Worm (Caenorhabditis elegans) whole organism, midembryonic: ENCODE measurements around the gene let-767.

ENCODE experiments used
- T22C8.4 ChIP-seq: fragments of 200-800 bp; sonication (Bioruptor generic); IDR thresholded peaks from 2 replicates; pipeline ENCODE4 v1.3.6; 2022; ENCODE audit warnings: missing genetic modification characterization, missing compliant biosample characterization
- cog-1 ChIP-seq: sonication (generic microtip); optimal IDR thresholded peaks from 2 replicates; lab custom pipeline; 2016; ENCODE audit warnings: missing genetic modification characterization, missing compliant biosample characterization
- flt-1 ChIP-seq: fragments of 200-800 bp; sonication (Bioruptor generic); IDR thresholded peaks from 2 replicates; pipeline ENCODE4 v1.3.6; 2022; ENCODE audit warnings: missing genetic modification characterization, missing compliant biosample characterization
- klf-2 ChIP-seq: fragments of 200-800 bp; sonication (Bioruptor generic); conservative IDR thresholded peaks from 2 replicates; pipeline ENCODE4 v1.3.6; 2022; ENCODE audit warnings: missing genetic modification reagents, missing genetic modification characterization, missing compliant biosample characterization
- med-1 ChIP-seq: sonication (generic microtip); optimal IDR thresholded peaks from 2 replicates; lab custom pipeline; 2017; ENCODE audit warnings: missing genetic modification characterization, mild to moderate bottlenecking, missing compliant biosample characterization, antibody characterized with exemption, missing genetic modification reagents; ENCODE audit not compliant: insufficient read depth
- ref-1 ChIP-seq: fragments of 200-800 bp; sonication (Bioruptor generic); conservative IDR thresholded peaks from 2 replicates; pipeline ENCODE4 v1.3.6; 2022; ENCODE audit warnings: missing genetic modification reagents, missing genetic modification characterization, missing compliant biosample characterization
- tab-1 ChIP-seq: fragments of 200-800 bp; sonication (Bioruptor generic); IDR thresholded peaks from 2 replicates; pipeline ENCODE4 v1.3.6; 2022; ENCODE audit warnings: missing genetic modification characterization, missing compliant biosample characterization
- ztf-23 ChIP-seq: fragments of 200-800 bp; sonication (Bioruptor generic); IDR thresholded peaks from 2 replicates; pipeline ENCODE4 v1.3.6; 2022; ENCODE audit warnings: missing genetic modification reagents, missing genetic modification characterization, missing compliant biosample characterization
- ztf-29 ChIP-seq: fragments of 200-800 bp; sonication (Bioruptor generic); IDR thresholded peaks from 2 replicates; pipeline ENCODE4 v1.3.6; 2022; ENCODE audit warnings: missing genetic modification reagents, missing genetic modification characterization, missing compliant biosample characterization

let-767 gene

ce11 chrIII:6341878-6342453 lies 2.2 kb upstream of the let-767 start, which contains the start of gene rpn-13:
TSS of gene rpn-13 (minus strand) at chrIII:6341928.
- TF ChIP-seq ztf-29 (GFP tag; lab: Robert Waterston, UW) (no peak), klf-2 (no peak), med-1 (GFP tag; lab: Kevin White, UChicago) (no peak), ztf-23 (GFP tag; lab: Robert Waterston, UW) (no peak), flt-1 (GFP tag; lab: Robert Waterston, UW) (no peak), cog-1 (no peak), tab-1 (GFP tag; lab: Robert Waterston, UW) (no peak), T22C8.4 (GFP tag; lab: Robert Waterston, UW) (no peak), ref-1 (no peak)

ce11 chrIII:6334364-6334763 lies 5.4 kb downstream of the let-767 start:
- TF ChIP-seq tab-1 (GFP tag; lab: Robert Waterston, UW) = no peak

ce11 chrIII:6331211-6331782 lies 8.5 kb downstream of the let-767 start, which contains the start of gene C56G2.4:
TSS of gene C56G2.4 (plus strand) at chrIII:6331732.
- TF ChIP-seq ztf-23 (GFP tag; lab: Robert Waterston, UW) (no peak), flt-1 (GFP tag; lab: Robert Waterston, UW) (no peak), med-1 (GFP tag; lab: Kevin White, UChicago) (no peak), cog-1 (no peak), tab-1 (GFP tag; lab: Robert Waterston, UW) (no peak), klf-2 (no peak), ref-1 (no peak), ztf-29 (GFP tag; lab: Robert Waterston, UW) (no peak), T22C8.4 (GFP tag; lab: Robert Waterston, UW) (no peak)

- no peak for TF ChIP-seq cog-1
Measured at ce11 chrIII:6324139-6324538, 15.6 kb downstream of the let-767 start, which contains the start of gene C56G2.5. TSS of gene C56G2.5 (minus strand) at chrIII:6324239.

- TF ChIP-seq T22C8.4 (GFP tag; lab: Robert Waterston, UW) (no peak), cog-1 (no peak)
Measured at ce11 chrIII:6317345-6317744, 22.4 kb downstream of the let-767 start.

ce11 chrIII:6316795-6317194 lies 23.0 kb downstream of the let-767 start:
- TF ChIP-seq cog-1 (no peak), flt-1 (GFP tag; lab: Robert Waterston, UW) (no peak), ref-1 (no peak), ztf-29 (GFP tag; lab: Robert Waterston, UW) (no peak), klf-2 (no peak), med-1 (GFP tag; lab: Kevin White, UChicago) (no peak), tab-1 (GFP tag; lab: Robert Waterston, UW) (no peak), ztf-23 (GFP tag; lab: Robert Waterston, UW) (no peak), T22C8.4 (GFP tag; lab: Robert Waterston, UW) (no peak)

ce11 chrIII:6315515-6315914 lies 24.3 kb downstream of the let-767 start:
- TF ChIP-seq med-1 (GFP tag; lab: Kevin White, UChicago) (no peak), ztf-23 (GFP tag; lab: Robert Waterston, UW) (no peak), flt-1 (GFP tag; lab: Robert Waterston, UW) (no peak)

- TF ChIP-seq flt-1 (GFP tag; lab: Robert Waterston, UW) (no peak), tab-1 (GFP tag; lab: Robert Waterston, UW) (no peak), ztf-29 (GFP tag; lab: Robert Waterston, UW) (no peak), ztf-23 (GFP tag; lab: Robert Waterston, UW) (no peak), cog-1 (no peak), T22C8.4 (GFP tag; lab: Robert Waterston, UW) (no peak), klf-2 (no peak), med-1 (GFP tag; lab: Kevin White, UChicago) (no peak), ref-1 (no peak)
Measured at ce11 chrIII:6312244-6312643, 27.5 kb downstream of the let-767 start.

- TF ChIP-seq klf-2 (no peak), ref-1 (no peak), flt-1 (GFP tag; lab: Robert Waterston, UW) (no peak), tab-1 (GFP tag; lab: Robert Waterston, UW) (no peak), T22C8.4 (GFP tag; lab: Robert Waterston, UW) (no peak), ztf-23 (GFP tag; lab: Robert Waterston, UW) (no peak), ztf-29 (GFP tag; lab: Robert Waterston, UW) (no peak), med-1 (GFP tag; lab: Kevin White, UChicago) (no peak), cog-1 (no peak)
Measured at ce11 chrIII:6311452-6311851, 28.3 kb downstream of the let-767 start.

ce11 chrIII:6310352-6310751 lies 29.4 kb downstream of the let-767 start:
- TF ChIP-seq T22C8.4 (GFP tag; lab: Robert Waterston, UW) (no peak), cog-1 (no peak), ref-1 (no peak), ztf-23 (GFP tag; lab: Robert Waterston, UW) (no peak), klf-2 (no peak), tab-1 (GFP tag; lab: Robert Waterston, UW) (no peak), flt-1 (GFP tag; lab: Robert Waterston, UW) (no peak), ztf-29 (GFP tag; lab: Robert Waterston, UW) (no peak), med-1 (GFP tag; lab: Kevin White, UChicago) (no peak)
